Worm (Caenorhabditis elegans) whole organism, late embryonic: Measurements from ENCODE around the gene fbxa-199.

Experiments
- C38D4.7 ChIP-seq: fragments of 200-800 bp; sonication (Bioruptor generic); optimal IDR thresholded peaks from 2 replicates; lab custom pipeline; 2018; ENCODE audit warnings: mild to moderate bottlenecking, missing genetic modification characterization, moderate library complexity, missing compliant biosample characterization
- F13H6.1 ChIP-seq: sonication (generic microtip); optimal IDR thresholded peaks from 2 replicates; lab custom pipeline; 2016; ENCODE audit warnings: missing genetic modification characterization, missing compliant biosample characterization
- K02D7.2 ChIP-seq: sonication (generic microtip); optimal IDR thresholded peaks from 2 replicates; lab custom pipeline; 2017; ENCODE audit warnings: mild to moderate bottlenecking, missing genetic modification characterization, missing compliant biosample characterization
- Y22D7AL.16 ChIP-seq: sonication (generic microtip); optimal IDR thresholded peaks from 2 replicates; lab custom pipeline; 2016; ENCODE audit warnings: missing genetic modification characterization, missing compliant biosample characterization
- ahr-1 ChIP-seq: sonication (generic microtip); optimal IDR thresholded peaks from 2 replicates; lab custom pipeline; 2016; ENCODE audit warnings: missing genetic modification characterization, missing compliant biosample characterization
- ceh-14 ChIP-seq: sonication (generic microtip); optimal IDR thresholded peaks from 2 replicates; lab custom pipeline; 2016; ENCODE audit warnings: missing genotype, missing genetic modification characterization, missing compliant biosample characterization
- ceh-19 ChIP-seq: fragments of 200-800 bp; sonication (Bioruptor generic); optimal IDR thresholded peaks from 2 replicates; lab custom pipeline; 2018; ENCODE audit warnings: mild to moderate bottlenecking, missing genetic modification characterization, missing compliant biosample characterization
- ceh-2 ChIP-seq: sonication (generic microtip); optimal IDR thresholded peaks from 2 replicates; lab custom pipeline; 2016; ENCODE audit warnings: missing genotype, missing genetic modification characterization, missing compliant biosample characterization
- ceh-22 ChIP-seq: sonication (generic microtip); optimal IDR thresholded peaks from 2 replicates; lab custom pipeline; 2017; ENCODE audit warnings: missing biosample characterization, missing genetic modification characterization
- ceh-24 ChIP-seq: sonication (generic microtip); optimal IDR thresholded peaks from 2 replicates; lab custom pipeline; 2016; ENCODE audit warnings: mild to moderate bottlenecking, missing genetic modification characterization, missing compliant biosample characterization
- ceh-34 ChIP-seq: sonication (generic microtip); optimal IDR thresholded peaks from 2 replicates; lab custom pipeline; 2016; ENCODE audit warnings: mild to moderate bottlenecking, missing genetic modification characterization, missing compliant biosample characterization
- ceh-45 ChIP-seq: fragments of 200-800 bp; sonication (Bioruptor generic); IDR thresholded peaks from 2 replicates; pipeline ENCODE4 v1.3.6; 2022; ENCODE audit warnings: missing genetic modification reagents, missing genetic modification characterization, missing compliant biosample characterization
- ceh-48 ChIP-seq: sonication (generic microtip); optimal IDR thresholded peaks from 2 replicates; lab custom pipeline; 2016; ENCODE audit warnings: missing genetic modification characterization, inconsistent platforms, missing compliant biosample characterization
- che-1 ChIP-seq: sonication (generic microtip); optimal IDR thresholded peaks from 2 replicates; lab custom pipeline; 2016; ENCODE audit warnings: mild to moderate bottlenecking, missing genetic modification characterization, missing compliant biosample characterization
- dmd-4 ChIP-seq: sonication (generic microtip); optimal IDR thresholded peaks from 2 replicates; lab custom pipeline; 2016; ENCODE audit warnings: borderline replicate concordance, missing genetic modification characterization, missing compliant biosample characterization
- ets-4 ChIP-seq: sonication (generic microtip); optimal IDR thresholded peaks from 2 replicates; lab custom pipeline; 2016; ENCODE audit warnings: missing genetic modification characterization, missing compliant biosample characterization
- eyg-1 ChIP-seq: sonication (generic microtip); optimal IDR thresholded peaks from 2 replicates; lab custom pipeline; 2016; ENCODE audit warnings: missing genotype, missing genetic modification characterization, missing compliant biosample characterization
- fkh-10 ChIP-seq: fragments of 150-350 bp; optimal IDR thresholded peaks from 2 replicates; lab custom pipeline; 2014; ENCODE audit warnings: missing biosample characterization, missing genetic modification reagents, missing genetic modification characterization
- gmeb-2 ChIP-seq: sonication (generic microtip); optimal IDR thresholded peaks from 2 replicates; lab custom pipeline; 2016; ENCODE audit warnings: missing genetic modification characterization, inconsistent platforms, missing compliant biosample characterization
- hlh-15 ChIP-seq: sonication (generic microtip); optimal IDR thresholded peaks from 2 replicates; lab custom pipeline; 2016; ENCODE audit warnings: missing genetic modification characterization, missing compliant biosample characterization
- hlh-6 ChIP-seq: sonication (generic microtip); optimal IDR thresholded peaks from 2 replicates; lab custom pipeline; 2016; ENCODE audit warnings: missing genotype, missing genetic modification characterization, missing compliant biosample characterization
- pag-3 ChIP-seq: sonication (generic microtip); optimal IDR thresholded peaks from 2 replicates; lab custom pipeline; 2016; ENCODE audit warnings: missing compliant biosample characterization, missing genetic modification characterization, borderline replicate concordance
- pat-9 ChIP-seq: fragments of 200-800 bp; sonication (Bioruptor generic); optimal IDR thresholded peaks from 2 replicates; lab custom pipeline; 2018; ENCODE audit warnings: mild to moderate bottlenecking, missing genetic modification characterization, moderate library complexity, missing compliant biosample characterization
- pax-1 ChIP-seq: fragments of 150-350 bp; optimal IDR thresholded peaks from 2 replicates; lab custom pipeline; 2014; ENCODE audit warnings: missing biosample characterization, missing genetic modification characterization
- pha-2 ChIP-seq: sonication (generic microtip); optimal IDR thresholded peaks from 2 replicates; lab custom pipeline; 2017; ENCODE audit warnings: mild to moderate bottlenecking, missing genetic modification characterization, missing compliant biosample characterization
- pha-4 ChIP-seq: fragments of 150-350 bp; optimal IDR thresholded peaks from 2 replicates; lab custom pipeline; 2018; ENCODE audit warnings: missing biosample characterization, missing genetic modification reagents, missing genetic modification characterization
- pros-1 ChIP-seq: fragments of 150-350 bp; optimal IDR thresholded peaks from 2 replicates; lab custom pipeline; 2014; ENCODE audit warnings: missing biosample characterization, missing genetic modification reagents, missing genetic modification characterization
- sox-4 ChIP-seq: sonication (generic microtip); optimal IDR thresholded peaks from 2 replicates; lab custom pipeline; 2017; ENCODE audit warnings: mild to moderate bottlenecking, missing genetic modification characterization, inconsistent platforms, missing compliant biosample characterization
- syd-9 ChIP-seq: sonication (generic microtip); optimal IDR thresholded peaks from 2 replicates; lab custom pipeline; 2016; ENCODE audit warnings: mild to moderate bottlenecking, missing genetic modification characterization, moderate library complexity, missing compliant biosample characterization
- tbx-7 ChIP-seq: sonication (generic microtip); optimal IDR thresholded peaks from 2 replicates; lab custom pipeline; 2016; ENCODE audit warnings: missing genotype, missing genetic modification characterization, missing compliant biosample characterization
- unc-3 ChIP-seq, 2 experiments: fragments of 200-800 bp in 1 of 2; sonication (Bioruptor generic) in 1 of 2; sonication (generic microtip) in 1 of 2; conservative IDR thresholded peaks in 1 of 2; optimal IDR thresholded peaks in 1 of 2; 2 replicates each; pipeline versions ENCODE4 v1.3.6 to Lab custom; 2016 to 2022; ENCODE audit warnings: missing compliant biosample characterization in 2 of 2, missing genetic modification characterization in 2 of 2, missing genetic modification reagents in 1 of 2
- unc-55 ChIP-seq: sonication (generic microtip); optimal IDR thresholded peaks from 2 replicates; lab custom pipeline; 2017; ENCODE audit warnings: missing biosample characterization, missing genetic modification reagents, missing genetic modification characterization
- unc-86 ChIP-seq: sonication (generic microtip); optimal IDR thresholded peaks from 2 replicates; lab custom pipeline; 2016; ENCODE audit warnings: missing genetic modification characterization, missing compliant biosample characterization

Gene fbxa-199

DNA sequence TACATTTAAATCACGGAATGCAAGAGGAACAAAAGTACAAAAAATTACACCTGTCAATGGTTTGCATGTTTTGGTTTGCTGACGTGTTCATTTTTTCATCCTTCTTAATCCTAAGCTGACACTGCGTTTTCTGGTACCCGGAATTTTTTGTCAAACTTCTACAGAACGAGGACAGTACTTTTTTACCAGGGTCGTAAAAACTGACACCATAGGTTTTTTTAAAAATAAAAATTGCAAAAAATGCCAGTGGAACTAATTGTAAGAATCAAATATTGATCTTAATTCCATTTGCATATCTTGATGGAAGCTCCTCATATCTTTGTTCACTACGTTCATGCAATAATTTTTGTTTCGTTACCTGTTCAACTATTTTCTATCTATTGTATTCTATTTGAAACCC, 6.2 kb upstream of the fbxa-199 start, which contains the start of gene srh-258:
TSS of gene srh-258 (plus strand) at position 301 of the 400 bp plus-strand sequence.
- no peak for TF ChIP-seq unc-86 (tag; lab: Kevin White, UChicago)
- TF ChIP-seq ceh-22: no peak
- TF ChIP-seq unc-3 (GFP tag; conservative IDR thresholded peaks at IDR 0.05; lab: Robert Waterston, UW): no peak
- no peak for TF ChIP-seq unc-3 (tag; optimal IDR thresholded peaks at IDR 0.05; lab: Kevin White, UChicago)
- TF ChIP-seq dmd-4 (tag; lab: Kevin White, UChicago): no peak
- no peak for TF ChIP-seq ahr-1
- TF ChIP-seq K02D7.2 (tag; lab: Kevin White, UChicago): no peak
- TF ChIP-seq sox-4 (tag; lab: Kevin White, UChicago): no peak
- no peak for TF ChIP-seq pros-1 (tag; lab: Kevin White, UChicago)
- TF ChIP-seq ceh-45 (GFP tag; lab: Robert Waterston, UW): no peak
- TF ChIP-seq, all 69 proteins: peak for 0

DNA sequence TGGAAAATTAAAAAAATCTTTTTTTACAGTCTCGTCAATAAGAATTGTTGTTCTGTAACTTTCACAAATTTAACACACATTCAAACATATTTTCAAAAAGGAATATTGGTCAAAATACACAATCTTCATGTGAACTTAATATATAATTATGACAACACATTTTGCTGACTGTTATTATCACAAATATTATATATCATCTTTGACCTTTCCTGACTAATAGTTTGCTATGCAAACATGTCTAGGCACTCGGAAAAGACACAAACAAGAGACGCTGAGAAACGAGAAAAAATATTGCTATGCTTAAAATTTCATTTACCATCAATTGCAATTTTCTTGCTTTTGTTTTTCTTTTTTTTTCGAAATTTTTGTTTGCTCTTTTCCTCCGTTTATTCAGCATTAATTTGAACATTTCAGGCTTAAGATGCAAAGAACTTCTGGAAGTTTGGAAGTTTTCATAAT, 3.3 kb upstream of the fbxa-199 start, which contains the start of gene fbxa-135:
TSS of gene fbxa-135 (plus strand) at position 409 of the 459 bp plus-strand sequence.
- TF ChIP-seq hlh-15 (tag; lab: Kevin White, UChicago) (no peak), ets-4 (tag; lab: Kevin White, UChicago) (no peak), ceh-48 (tag; lab: Kevin White, UChicago) (no peak), pax-1 (no peak), pag-3 (tag; lab: Kevin White, UChicago) (no peak), Y22D7AL.16 (tag; lab: Kevin White, UChicago) (no peak), ceh-22 (no peak), tbx-7 (no peak), F13H6.1 (tag; lab: Kevin White, UChicago) (no peak), C38D4.7 (GFP tag; lab: Kevin White, UChicago) (no peak), ceh-2 (no peak), unc-86 (tag; lab: Kevin White, UChicago) (no peak), ceh-34 (tag; lab: Kevin White, UChicago) (no peak), dmd-4 (tag; lab: Kevin White, UChicago) (no peak), eyg-1 (tag; lab: Kevin White, UChicago) (no peak), pat-9 (tag; lab: Kevin White, UChicago) (no peak), fkh-10 (GFP tag; lab: Kevin White, UChicago) (no peak)

DNA sequence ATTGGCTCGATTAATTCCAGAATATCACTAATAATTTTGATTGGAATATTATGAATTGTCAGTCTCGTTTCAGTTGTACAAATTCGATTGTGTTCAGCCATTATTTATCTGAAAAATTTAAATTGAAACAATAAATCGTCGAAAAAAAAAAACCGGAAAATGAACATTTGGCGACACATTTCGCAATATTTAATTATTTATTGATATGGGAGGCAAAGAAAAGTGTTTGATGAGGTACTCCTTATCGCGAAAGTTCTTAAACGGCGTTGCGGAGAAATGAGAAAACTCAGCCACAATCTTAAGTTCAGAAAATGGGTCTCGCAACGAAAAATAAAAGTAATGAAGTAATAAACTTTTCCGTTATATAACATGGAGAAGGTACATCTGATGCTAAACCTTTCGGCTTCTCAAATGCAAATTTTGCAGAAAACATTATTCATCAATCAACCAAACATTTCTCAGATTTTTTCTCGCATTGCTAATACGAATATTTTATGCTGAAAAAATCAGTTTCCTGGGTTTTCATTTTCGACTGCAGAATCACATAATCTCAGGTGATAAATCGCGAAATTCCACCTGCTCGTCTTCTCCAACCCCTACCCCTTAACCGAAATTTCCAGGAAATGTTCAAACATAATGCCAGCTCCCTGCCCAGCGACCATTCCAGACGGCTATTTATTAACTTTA, 1.2 kb upstream of the fbxa-199 start, which contains the start of the genes T06E6.15 and sri-7:
TSS of gene T06E6.15 (minus strand) at position 101 of the 687 bp plus-strand sequence.
TSS of gene sri-7 (plus strand) at position 637 of the 687 bp plus-strand sequence.
- TF ChIP-seq pha-4: no peak
- TF ChIP-seq pha-2: no peak

DNA sequence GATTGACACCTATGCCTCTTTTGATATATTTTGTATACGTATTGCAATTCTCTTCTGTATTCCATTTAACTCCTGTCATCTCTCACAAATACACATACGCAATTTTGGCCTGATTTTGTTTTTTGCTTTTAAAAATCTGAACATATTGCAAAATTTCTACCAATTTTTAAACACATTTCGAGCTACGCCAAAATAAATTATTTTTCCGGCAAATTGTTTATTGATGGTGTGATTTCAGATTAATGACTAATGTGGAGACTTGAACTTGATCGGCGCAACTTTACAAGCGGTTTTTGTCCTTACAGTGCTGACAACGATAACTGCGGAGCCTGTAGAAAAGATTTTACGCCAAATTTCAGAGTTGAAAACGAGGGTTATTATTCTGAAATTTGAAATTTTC, 1.5 kb downstream of the fbxa-199 start:
- TF ChIP-seq ahr-1 (no peak), syd-9 (no peak), sox-4 (tag; lab: Kevin White, UChicago) (no peak), unc-55 (GFP tag; lab: Kevin White, UChicago) (no peak), ceh-24 (no peak), eyg-1 (tag; lab: Kevin White, UChicago) (no peak), ceh-48 (tag; lab: Kevin White, UChicago) (no peak), ceh-14 (no peak), gmeb-2 (no peak), hlh-6 (tag; lab: Kevin White, UChicago) (no peak), Y22D7AL.16 (tag; lab: Kevin White, UChicago) (no peak), ceh-45 (GFP tag; lab: Robert Waterston, UW) (no peak), C38D4.7 (GFP tag; lab: Kevin White, UChicago) (no peak), ets-4 (tag; lab: Kevin White, UChicago) (no peak), che-1 (tag; lab: Kevin White, UChicago) (no peak), ceh-19 (GFP tag; lab: Kevin White, UChicago) (no peak), ceh-22 (no peak)
